Worm (Caenorhabditis elegans) whole organism, early embryonic: ENCODE results near the gene C53B4.2.

Experiments used
- B0310.2 ChIP-seq: sonication (generic microtip); optimal IDR thresholded peaks from 2 replicates; lab custom pipeline; 2016; ENCODE audit warnings: mild to moderate bottlenecking, missing genetic modification characterization, missing compliant biosample characterization
- F13C5.2 ChIP-seq: sonication (generic microtip); optimal IDR thresholded peaks from 2 replicates; lab custom pipeline; 2017; ENCODE audit warnings: mild to moderate bottlenecking, missing genetic modification characterization, inconsistent platforms, missing compliant biosample characterization
- aly-1 ChIP-seq: sonication (generic microtip); optimal IDR thresholded peaks from 2 replicates; lab custom pipeline; 2016; ENCODE audit warnings: missing genetic modification characterization, missing compliant biosample characterization
- ama-1 ChIP-seq: fragments of 150-350 bp; optimal IDR thresholded peaks from 2 replicates; lab custom pipeline; 2014
- ceh-13 ChIP-seq: fragments of 200-800 bp; sonication (Bioruptor generic); optimal IDR thresholded peaks from 2 replicates; lab custom pipeline; 2018; ENCODE audit warnings: mild to moderate bottlenecking, missing genetic modification characterization, missing compliant biosample characterization
- ceh-36 ChIP-seq: sonication (generic microtip); optimal IDR thresholded peaks from 2 replicates; lab custom pipeline; 2016; ENCODE audit warnings: missing genetic modification characterization, inconsistent platforms, missing compliant biosample characterization
- ets-7 ChIP-seq: sonication (generic microtip); optimal IDR thresholded peaks from 2 replicates; lab custom pipeline; 2016; ENCODE audit warnings: missing genotype, missing genetic modification characterization, missing compliant biosample characterization
- flt-1 ChIP-seq: fragments of 200-800 bp; sonication (Bioruptor generic); IDR thresholded peaks from 2 replicates; pipeline ENCODE4 v1.3.6; 2022; ENCODE audit warnings: missing genetic modification characterization, missing compliant biosample characterization
- hmbx-1 ChIP-seq: sonication (generic microtip); optimal IDR thresholded peaks from 2 replicates; lab custom pipeline; 2016; ENCODE audit warnings: mild to moderate bottlenecking, missing genetic modification characterization, missing compliant biosample characterization
- hmg-4 ChIP-seq: fragments of 200-800 bp; sonication (Bioruptor generic); optimal IDR thresholded peaks from 2 replicates; lab custom pipeline; 2018; ENCODE audit warnings: mild to moderate bottlenecking, missing genetic modification characterization, missing compliant biosample characterization
- hnd-1 ChIP-seq: sonication (generic microtip); optimal IDR thresholded peaks from 2 replicates; lab custom pipeline; 2016; ENCODE audit warnings: missing genetic modification characterization, missing compliant biosample characterization
- pes-1 ChIP-seq: fragments of 200-800 bp; sonication (Bioruptor generic); IDR thresholded peaks from 2 replicates; pipeline ENCODE4 v1.3.6; 2022; ENCODE audit warnings: missing genetic modification reagents, missing genetic modification characterization, missing compliant biosample characterization
- scrt-1 ChIP-seq: fragments of 200-800 bp; sonication (Bioruptor generic); IDR thresholded peaks from 2 replicates; pipeline ENCODE4 v1.3.6; 2022; ENCODE audit warnings: missing genetic modification characterization, missing compliant biosample characterization
- sea-1 ChIP-seq: fragments of 200-800 bp; sonication (Bioruptor generic); conservative IDR thresholded peaks from 2 replicates; pipeline ENCODE4 v1.3.6; 2022; ENCODE audit warnings: missing genetic modification characterization, missing compliant biosample characterization
- tbx-11 ChIP-seq: fragments of 200-800 bp; sonication (Bioruptor generic); IDR thresholded peaks from 2 replicates; pipeline ENCODE4 v1.3.6; 2022; ENCODE audit warnings: missing genetic modification characterization, missing compliant biosample characterization
- tbx-37 ChIP-seq: fragments of 200-800 bp; sonication (Bioruptor generic); conservative IDR thresholded peaks from 2 replicates; pipeline ENCODE4 v1.3.6; 2022; ENCODE audit warnings: missing genetic modification reagents, missing genetic modification characterization, missing compliant biosample characterization
- tra-4 ChIP-seq: sonication (generic microtip); optimal IDR thresholded peaks from 2 replicates; lab custom pipeline; 2017; ENCODE audit warnings: missing genetic modification characterization, missing compliant biosample characterization

Gene C53B4.2

DNA sequence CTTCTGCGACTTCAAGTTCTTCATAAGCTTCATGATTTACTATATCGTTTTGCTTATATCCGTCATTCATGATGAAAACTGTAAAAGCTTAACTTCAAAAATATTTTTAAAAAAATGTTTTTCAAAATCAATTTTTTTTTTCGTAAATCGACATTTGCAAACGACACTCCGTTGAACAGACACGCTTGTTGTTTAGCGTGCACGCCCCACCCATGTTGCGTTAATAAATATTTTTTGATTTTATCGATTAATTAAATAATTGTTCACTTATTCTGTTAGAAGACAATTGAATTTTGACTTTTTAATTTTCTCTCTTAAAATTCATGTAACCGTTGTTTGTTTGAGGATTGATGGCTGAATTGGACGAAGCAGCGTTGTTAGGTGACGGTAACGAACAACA, 40.0 kb upstream of the C53B4.2 start, which contains the start of the genes D1046.2 and cfim-2:
Gene D1046.2 (minus strand): TSS at position 78 of the 400 bp plus-strand sequence.
Gene cfim-2 (plus strand): TSS at position 335 of the 400 bp plus-strand sequence.
- TF ChIP-seq pes-1 (GFP tag; lab: Robert Waterston, UW) (no peak), flt-1 (no peak), hmg-4 (GFP tag; lab: Kevin White, UChicago) (no peak), ets-7 (tag; lab: Kevin White, UChicago) (no peak), hmbx-1 (tag; lab: Kevin White, UChicago) (no peak), tbx-37 (GFP tag; lab: Robert Waterston, UW) (no peak), hnd-1 (tag; lab: Kevin White, UChicago) (no peak), sea-1 (no peak), B0310.2 (tag; lab: Kevin White, UChicago) (no peak), scrt-1 (no peak), ceh-36 (tag; lab: Kevin White, UChicago) (no peak), aly-1 (tag; lab: Kevin White, UChicago) (no peak), ceh-13 (GFP tag; lab: Kevin White, UChicago) (no peak), F13C5.2 (tag; lab: Kevin White, UChicago) (no peak), tbx-11 (no peak), ama-1 (lab: Kevin White, UChicago) (no peak)

ce11 chrIV:8926511-8926910, 39.5 kb upstream of the C53B4.2 start:
- TF ChIP-seq aly-1 (tag; lab: Kevin White, UChicago) = no peak
- TF ChIP-seq scrt-1 = no peak
- no peak for TF ChIP-seq flt-1
- TF ChIP-seq tra-4 (tag; lab: Kevin White, UChicago) = no peak
- no peak for TF ChIP-seq hnd-1 (tag; lab: Kevin White, UChicago)
- no peak for TF ChIP-seq tbx-37 (GFP tag; lab: Robert Waterston, UW)

DNA sequence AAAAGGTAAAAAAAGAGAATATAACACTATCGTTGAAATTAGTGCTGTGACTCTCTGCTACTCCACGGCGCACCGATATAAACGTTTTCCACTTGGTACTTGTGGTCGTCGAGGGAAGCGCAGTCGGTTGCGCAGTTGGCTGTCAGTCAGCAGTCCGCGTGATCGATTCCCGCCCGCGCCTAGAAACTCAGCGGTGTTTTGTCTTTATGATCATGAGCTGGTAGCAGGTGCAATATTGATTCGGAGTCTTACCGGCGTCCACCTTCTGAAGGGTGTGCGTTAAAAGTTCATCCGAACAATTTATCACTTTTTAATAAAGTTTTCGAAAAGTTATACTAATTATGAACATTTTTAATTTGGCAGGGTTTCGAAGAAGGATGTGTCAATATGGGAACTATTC, 38.9 kb upstream of the C53B4.2 start:
- TF ChIP-seq scrt-1 (peak; percentile 95), hmbx-1 (tag; lab: Kevin White, UChicago) (peak; percentile 91), tbx-37 (GFP tag; lab: Robert Waterston, UW) (peak; percentile 93), sea-1 (peak; percentile 99), tra-4 (tag; lab: Kevin White, UChicago) (peak; percentile 97), ceh-13 (GFP tag; lab: Kevin White, UChicago) (peak; percentile 92), aly-1 (tag; lab: Kevin White, UChicago) (peak; percentile 98), hmg-4 (GFP tag; lab: Kevin White, UChicago) (peak; percentile 98), B0310.2 (tag; lab: Kevin White, UChicago) (peak; percentile 97), ets-7 (tag; lab: Kevin White, UChicago) (peak; percentile 94), flt-1 (peak; percentile 97), F13C5.2 (tag; lab: Kevin White, UChicago) (peak; percentile 96), pes-1 (GFP tag; lab: Robert Waterston, UW) (peak; percentile 97), ama-1 (lab: Kevin White, UChicago) (no peak), tbx-11 (peak; percentile 99), ceh-36 (tag; lab: Kevin White, UChicago) (peak; percentile 95), hnd-1 (tag; lab: Kevin White, UChicago) (peak; percentile 86)

DNA sequence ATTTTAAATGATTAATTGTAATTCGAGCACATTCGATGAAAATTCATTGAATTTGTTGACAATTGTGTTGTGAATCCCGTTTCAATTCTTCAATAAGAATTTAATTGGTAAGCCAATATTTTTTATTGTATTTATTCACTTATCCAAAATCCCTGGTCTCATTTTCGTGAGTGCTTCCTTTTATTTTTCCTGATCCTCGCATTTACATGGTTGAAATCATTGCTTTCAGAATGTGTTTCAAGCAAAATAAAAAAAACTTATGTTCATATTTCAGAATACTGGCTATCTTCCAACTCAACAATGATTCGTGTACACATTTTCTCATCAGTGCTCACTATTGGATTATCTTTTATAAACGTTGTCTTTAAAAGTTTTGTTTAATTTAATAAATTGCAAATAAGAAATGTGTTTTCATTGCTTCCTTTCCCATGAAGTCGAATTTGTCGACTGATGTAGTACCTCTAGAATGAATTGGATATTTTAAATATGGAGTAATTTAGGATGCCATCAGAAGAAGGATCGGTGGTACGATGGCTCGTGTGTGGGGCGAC, 36.0 kb upstream of the C53B4.2 start, which contains the start of the genes D1046.18 and slc-25A26:
Gene D1046.18 (plus strand): TSS at position 301 of the 551 bp plus-strand sequence.
Gene slc-25A26 (plus strand): TSS at position 501 of the 551 bp plus-strand sequence.
- TF ChIP-seq pes-1 (GFP tag; lab: Robert Waterston, UW) (no peak), hnd-1 (tag; lab: Kevin White, UChicago) (no peak), ceh-36 (tag; lab: Kevin White, UChicago) (no peak)

ce11 chrIV:8933575-8933974, 32.4 kb upstream of the C53B4.2 start, which contains the start of gene D1046.4:
TSS of gene D1046.4 (plus strand) at chrIV:8933875.
- TF ChIP-seq tra-4 (tag; lab: Kevin White, UChicago) = no peak
- no peak for TF ChIP-seq tbx-11
- TF ChIP-seq pes-1 (GFP tag; lab: Robert Waterston, UW) = no peak
- TF ChIP-seq hmg-4 (GFP tag; lab: Kevin White, UChicago) = no peak
- no peak for TF ChIP-seq ceh-13 (GFP tag; lab: Kevin White, UChicago)
- TF ChIP-seq ama-1 (lab: Kevin White, UChicago) = no peak
- TF ChIP-seq ceh-36 (tag; lab: Kevin White, UChicago) = no peak
- no peak for TF ChIP-seq hmbx-1 (tag; lab: Kevin White, UChicago)
- no peak for TF ChIP-seq flt-1
- TF ChIP-seq F13C5.2 (tag; lab: Kevin White, UChicago) = no peak
- no peak for TF ChIP-seq scrt-1
- TF ChIP-seq sea-1 = no peak
- TF ChIP-seq ets-7 (tag; lab: Kevin White, UChicago) = no peak
- TF ChIP-seq aly-1 (tag; lab: Kevin White, UChicago) = no peak
- no peak for TF ChIP-seq B0310.2 (tag; lab: Kevin White, UChicago)

DNA sequence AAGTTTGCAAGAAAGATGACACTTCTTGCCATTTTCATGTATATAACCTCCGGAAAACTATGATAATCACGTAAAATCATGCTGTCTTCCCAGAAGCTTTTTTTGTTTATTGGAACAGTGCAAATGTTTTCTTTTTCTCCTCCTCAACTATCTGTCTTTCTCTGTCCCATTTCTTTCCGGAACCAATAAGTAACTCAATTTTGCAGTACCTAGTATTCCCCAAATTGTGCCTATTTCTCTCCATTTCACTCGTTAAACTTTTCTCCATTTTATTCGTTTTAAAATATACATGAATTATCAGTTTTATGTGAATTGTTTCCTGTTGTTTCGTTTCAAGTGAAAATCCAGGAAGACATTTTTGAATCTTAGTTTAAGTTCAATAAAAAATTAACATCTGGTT, 22.6 kb upstream of the C53B4.2 start:
- no peak for TF ChIP-seq F13C5.2 (tag; lab: Kevin White, UChicago)

DNA sequence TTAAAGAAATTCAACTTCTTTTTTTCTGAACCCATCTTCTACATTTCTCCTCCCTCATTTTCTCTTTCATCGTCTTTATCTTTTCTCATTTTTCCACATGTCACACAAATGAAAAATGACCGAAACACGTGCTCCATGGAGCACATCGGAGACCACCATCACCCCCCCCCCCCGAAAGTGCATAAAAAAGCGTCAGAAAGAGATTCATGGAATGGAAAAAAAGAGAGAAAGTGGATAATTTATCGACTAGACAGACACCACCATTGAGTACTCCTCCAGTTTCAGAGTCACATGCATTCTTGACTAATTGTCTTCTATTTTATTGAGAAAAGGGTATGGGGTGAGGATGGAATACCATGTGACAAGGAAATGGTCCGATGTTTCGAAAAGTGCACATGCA, 18.8 kb upstream of the C53B4.2 start:
- TF ChIP-seq scrt-1 (no peak), hmg-4 (GFP tag; lab: Kevin White, UChicago) (no peak), B0310.2 (tag; lab: Kevin White, UChicago) (no peak), aly-1 (tag; lab: Kevin White, UChicago) (no peak), pes-1 (GFP tag; lab: Robert Waterston, UW) (no peak), tbx-11 (no peak), tbx-37 (GFP tag; lab: Robert Waterston, UW) (no peak), ceh-36 (tag; lab: Kevin White, UChicago) (no peak), hnd-1 (tag; lab: Kevin White, UChicago) (no peak)
